Fruit fly (Drosophila melanogaster) whole organism, adult: ENCODE results near the gene CG43915.

Experiments used
- CG11617 ChIP-seq: fragments of 200-800 bp; sonication (Bioruptor generic); optimal IDR thresholded peaks from 2 replicates; lab custom pipeline; 2017; ENCODE audit warnings: mild to moderate bottlenecking, missing biosample characterization, missing genetic modification reagents, missing genetic modification characterization
- CG12768 ChIP-seq: fragments of 200-800 bp; sonication (Bioruptor generic); optimal IDR thresholded peaks from 2 replicates; lab custom pipeline; 2017; ENCODE audit warnings: missing biosample characterization, missing genetic modification characterization, mild to moderate bottlenecking, moderate library complexity, missing genetic modification reagents
- CG14711 ChIP-seq: fragments of 200-800 bp; sonication (Bioruptor generic); optimal IDR thresholded peaks from 2 replicates; lab custom pipeline; 2018; ENCODE audit warnings: missing biosample characterization, mild to moderate bottlenecking, missing genetic modification characterization, moderate library complexity
- CG1620 ChIP-seq: fragments of 200-800 bp; sonication (Bioruptor generic); optimal IDR thresholded peaks from 2 replicates; lab custom pipeline; 2016; ENCODE audit warnings: missing biosample characterization, missing genetic modification characterization
- CG33017 ChIP-seq: fragments of 200-800 bp; sonication (Bioruptor generic); optimal IDR thresholded peaks from 2 replicates; lab custom pipeline; 2018; ENCODE audit warnings: missing biosample characterization, mild to moderate bottlenecking, missing genetic modification characterization, moderate library complexity
- CG5204 ChIP-seq: fragments of 200-800 bp; sonication (Bioruptor generic); optimal IDR thresholded peaks from 2 replicates; lab custom pipeline; 2016; ENCODE audit warnings: missing biosample characterization, missing genetic modification characterization
- CG7045 ChIP-seq: fragments of 200-800 bp; sonication (Bioruptor generic); optimal IDR thresholded peaks from 2 replicates; lab custom pipeline; 2017; ENCODE audit warnings: missing biosample characterization, mild to moderate bottlenecking, missing genetic modification characterization
- CG7101 ChIP-seq: fragments of 200-800 bp; sonication (Bioruptor generic); optimal IDR thresholded peaks from 2 replicates; lab custom pipeline; 2018; ENCODE audit warnings: missing biosample characterization, mild to moderate bottlenecking, missing genetic modification characterization, moderate library complexity
- Clk ChIP-seq: fragments of 200-800 bp; sonication (Bioruptor generic); optimal IDR thresholded peaks from 2 replicates; lab custom pipeline; 2017; ENCODE audit warnings: missing biosample characterization, missing genetic modification characterization
- Crg-1 ChIP-seq: fragments of 200-800 bp; sonication (Bioruptor generic); optimal IDR thresholded peaks from 2 replicates; lab custom pipeline; 2016; ENCODE audit warnings: missing biosample characterization, missing genetic modification characterization
- Hr96 ChIP-seq: fragments of 200-800 bp; sonication (Bioruptor generic); optimal IDR thresholded peaks from 2 replicates; lab custom pipeline; 2016; ENCODE audit warnings: missing biosample characterization, missing genetic modification characterization
- Mnt ChIP-seq: fragments of 200-800 bp; sonication (Bioruptor generic); optimal IDR thresholded peaks from 2 replicates; lab custom pipeline; 2016; ENCODE audit warnings: missing biosample characterization, mild to moderate bottlenecking, missing genetic modification characterization
- bab1 ChIP-seq: fragments of 200-800 bp; sonication (Bioruptor generic); optimal IDR thresholded peaks from 3 replicates; lab custom pipeline; 2019; ENCODE audit warnings: missing biosample characterization, mild to moderate bottlenecking, missing genetic modification characterization, moderate library complexity
- cic ChIP-seq: fragments of 200-800 bp; sonication (Bioruptor generic); optimal IDR thresholded peaks from 2 replicates; lab custom pipeline; 2017; ENCODE audit warnings: missing biosample characterization, mild to moderate bottlenecking, missing genetic modification characterization, moderate library complexity
- cnc ChIP-seq, 2 experiments: fragments of >200 bp; optimal IDR thresholded peaks; 2 replicates each; lab custom pipeline; 2017
- kay ChIP-seq: fragments of 200-800 bp; sonication (Bioruptor generic); peaks from one replicate; lab custom pipeline; 2016; ENCODE audit warnings: missing biosample characterization, missing genetic modification characterization, borderline replicate concordance
- ovo ChIP-seq: fragments of 200-800 bp; sonication (Bioruptor generic); optimal IDR thresholded peaks from 2 replicates; lab custom pipeline; 2016; ENCODE audit warnings: missing biosample characterization, missing genetic modification characterization
- pad ChIP-seq: fragments of 200-800 bp; sonication (Bioruptor generic); optimal IDR thresholded peaks from 3 replicates; lab custom pipeline; 2017; ENCODE audit warnings: missing biosample characterization, missing genetic modification characterization, mild to moderate bottlenecking, moderate library complexity, missing genetic modification reagents
- tj ChIP-seq: fragments of 200-800 bp; sonication (Bioruptor generic); optimal IDR thresholded peaks from 3 replicates; lab custom pipeline; 2017; ENCODE audit warnings: missing biosample characterization, mild to moderate bottlenecking, missing genetic modification characterization, moderate library complexity
- toe ChIP-seq: fragments of 200-800 bp; sonication (Bioruptor generic); optimal IDR thresholded peaks from 2 replicates; lab custom pipeline; 2016; ENCODE audit warnings: missing biosample characterization, missing genetic modification characterization

Gene CG43915

DNA sequence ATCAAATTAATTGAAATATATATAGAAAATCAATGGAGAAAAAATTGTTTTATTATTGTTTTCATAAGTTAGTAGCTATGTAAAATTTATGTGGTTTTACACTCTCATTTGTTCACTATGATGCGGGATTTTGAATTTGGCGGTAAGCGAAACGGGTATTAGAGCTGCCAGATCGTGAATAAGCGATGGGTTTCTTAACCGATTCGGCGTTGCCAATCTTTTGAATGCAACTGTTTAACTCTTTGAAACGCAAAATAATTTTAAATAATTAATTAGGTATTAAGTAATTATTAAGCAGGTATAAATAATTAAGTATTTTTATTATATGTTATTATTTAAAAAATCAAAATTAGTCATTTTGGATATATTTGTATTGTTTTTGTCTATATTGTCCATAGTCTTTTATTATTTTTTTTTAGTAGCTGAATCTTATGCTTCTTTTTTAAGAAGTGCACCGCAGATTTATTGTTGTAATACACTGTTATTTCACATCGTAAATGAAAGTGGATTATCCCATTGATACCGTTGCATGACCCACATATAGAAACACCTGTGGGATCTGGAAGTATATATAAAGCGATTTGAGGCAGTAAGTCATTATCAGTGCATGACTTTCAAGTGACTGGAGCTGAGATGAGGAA is 25.3 kb upstream of the CG43915 start, which contains the start of gene CG10853:
TSS of gene CG10853 (plus strand) at position 591 of the 641 bp plus-strand sequence.
- TF ChIP-seq CG14711 (no peak), cnc (optimal IDR thresholded peaks at IDR 0.05; lab: Kevin White, UChicago) (no peak), toe (GFP tag; lab: Kevin White, UChicago) (no peak), CG7045 (no peak), bab1 (GFP tag; lab: Kevin White, UChicago) (no peak), ovo (no peak), kay (GFP tag; lab: Kevin White, UChicago) (no peak), CG33017 (no peak)

DNA sequence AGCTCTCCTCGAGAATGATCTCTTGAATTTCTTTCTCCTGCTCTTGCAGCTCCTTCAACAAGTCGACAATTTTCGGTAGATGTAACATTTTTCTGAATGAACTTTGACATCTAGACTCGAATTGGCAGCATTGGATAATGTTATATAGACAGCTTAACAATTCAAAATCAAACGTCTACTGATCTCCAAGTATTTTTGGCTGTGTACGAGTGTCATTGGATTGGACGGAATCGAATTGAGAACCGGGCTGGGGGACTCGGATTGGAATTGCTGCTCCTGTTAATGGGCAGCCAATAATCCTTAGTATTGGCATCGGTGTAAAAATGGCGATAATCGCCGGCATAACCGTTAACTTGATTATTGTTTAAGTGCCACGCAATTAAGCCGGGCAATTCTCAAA is 23.5 kb upstream of the CG43915 start, which contains the start of gene CG14983:
TSS of gene CG14983 (minus strand) at position 101 of the 400 bp plus-strand sequence.
- TF ChIP-seq CG12768 (GFP tag; lab: Kevin White, UChicago) (no peak), CG5204 (GFP tag; lab: Kevin White, UChicago) (no peak), Hr96 (no peak), Crg-1 (GFP tag; lab: Kevin White, UChicago) (no peak), cnc (optimal IDR thresholded peaks at IDR 0.05; lab: Kevin White, UChicago) (no peak), CG14711 (no peak), tj (GFP tag; lab: Kevin White, UChicago) (no peak), kay (GFP tag; lab: Kevin White, UChicago) (no peak), CG7101 (tag; lab: Kevin White, UChicago) (no peak), CG1620 (GFP tag; lab: Kevin White, UChicago) (no peak), bab1 (GFP tag; lab: Kevin White, UChicago) (no peak), CG7045 (no peak)

DNA sequence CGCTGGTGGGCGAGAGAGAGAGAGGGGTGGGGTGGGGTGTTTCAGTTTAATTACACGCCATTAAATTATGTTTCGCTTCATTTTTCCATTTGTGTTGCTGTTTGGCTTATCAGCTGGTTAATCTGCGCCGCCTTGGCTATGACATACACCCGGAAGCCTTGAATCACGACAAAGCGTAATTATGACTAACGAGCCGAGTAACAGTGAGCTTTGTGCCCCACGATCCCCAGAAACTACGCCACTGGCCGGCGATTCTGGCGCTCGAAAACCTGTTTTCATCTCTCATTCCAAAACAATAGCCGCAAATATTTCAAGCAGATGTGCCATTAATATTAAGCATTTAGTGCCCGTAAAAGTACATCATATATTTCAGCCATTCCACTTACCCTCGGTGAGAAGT is 20.8 kb upstream of the CG43915 start:
- TF ChIP-seq CG33017 (no peak), kay (GFP tag; lab: Kevin White, UChicago) (no peak), ovo (no peak), cnc (optimal IDR thresholded peaks at IDR 0.05; lab: Kevin White, UChicago) (no peak), CG7101 (tag; lab: Kevin White, UChicago) (no peak), CG14711 (no peak), Crg-1 (GFP tag; lab: Kevin White, UChicago) (no peak), Mnt (GFP tag; lab: Kevin White, UChicago) (no peak), CG7045 (no peak)

DNA sequence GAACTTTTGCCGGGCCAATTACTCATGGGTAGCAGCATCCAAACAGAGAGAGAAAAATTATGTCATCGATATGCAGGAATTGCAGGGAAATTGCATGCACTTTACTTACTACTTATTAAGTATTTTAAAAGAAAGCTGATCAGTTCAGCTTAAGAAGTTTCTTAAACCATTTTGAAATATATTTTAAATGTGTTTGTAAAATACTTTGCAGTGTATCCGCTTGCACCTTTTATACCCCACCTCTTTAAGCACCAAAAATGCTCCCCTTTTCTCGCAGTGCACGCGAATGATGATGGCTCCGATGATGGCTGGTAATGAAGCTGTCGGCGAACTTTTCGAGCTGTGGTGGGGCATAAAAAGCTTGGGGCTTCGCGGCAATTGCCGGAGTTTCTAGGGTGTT is 20.2 kb upstream of the CG43915 start, which contains the start of gene CG14984:
TSS of gene CG14984 (minus strand) at position 83 of the 400 bp plus-strand sequence.
- TF ChIP-seq CG12768 (GFP tag; lab: Kevin White, UChicago) (no peak), CG7045 (peak; percentile 13), CG11617 (no peak), CG7101 (tag; lab: Kevin White, UChicago) (no peak), Mnt (GFP tag; lab: Kevin White, UChicago) (no peak), CG5204 (GFP tag; lab: Kevin White, UChicago) (no peak)

DNA sequence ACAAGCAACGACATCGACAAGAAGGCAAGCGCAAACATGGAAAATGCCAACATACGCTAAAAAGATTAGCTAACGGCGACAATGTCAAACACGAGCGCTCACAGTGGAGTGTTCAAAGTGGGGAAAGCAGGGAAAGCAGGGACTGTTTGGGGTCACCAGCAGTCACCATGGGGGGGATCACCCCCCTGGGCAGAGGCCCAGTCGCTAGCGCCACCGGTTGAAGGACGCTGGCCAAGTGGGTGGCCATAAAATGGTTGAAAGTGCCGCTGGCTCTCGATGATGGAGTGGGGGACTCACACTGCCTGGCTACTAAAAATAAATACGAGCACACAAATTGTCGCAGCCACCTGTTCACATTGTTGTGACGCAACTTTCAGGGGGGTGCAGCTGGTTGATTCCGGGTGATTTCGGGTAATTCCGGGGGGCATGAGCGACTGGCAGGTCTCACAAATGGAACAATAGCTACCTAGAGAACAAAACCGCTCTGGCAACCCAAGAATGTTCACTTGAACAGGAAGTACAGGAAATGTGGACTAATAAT is 11.8 kb upstream of the CG43915 start:
- TF ChIP-seq CG7045: no peak
- no peak for TF ChIP-seq bab1 (GFP tag; lab: Kevin White, UChicago)
- TF ChIP-seq toe (GFP tag; lab: Kevin White, UChicago): no peak
- TF ChIP-seq Mnt (GFP tag; lab: Kevin White, UChicago): no peak
- TF ChIP-seq CG11617: no peak
- TF ChIP-seq cnc (optimal IDR thresholded peaks at IDR 0.05; lab: Kevin White, UChicago): no peak
- no peak for TF ChIP-seq CG7101 (tag; lab: Kevin White, UChicago)
- TF ChIP-seq CG5204 (GFP tag; lab: Kevin White, UChicago): no peak
- TF ChIP-seq tj (GFP tag; lab: Kevin White, UChicago): no peak
- no peak for TF ChIP-seq CG33017
- no peak for TF ChIP-seq Clk (GFP tag; lab: Kevin White, UChicago)
- TF ChIP-seq kay (GFP tag; lab: Kevin White, UChicago): no peak
- TF ChIP-seq CG14711: no peak
- TF ChIP-seq cic (GFP tag; lab: Kevin White, UChicago): no peak
- TF ChIP-seq CG1620 (GFP tag; lab: Kevin White, UChicago): no peak
- TF ChIP-seq CG12768 (GFP tag; lab: Kevin White, UChicago): no peak
- no peak for TF ChIP-seq pad (GFP tag; lab: Kevin White, UChicago)
- TF ChIP-seq Hr96: no peak
- no peak for TF ChIP-seq ovo

DNA sequence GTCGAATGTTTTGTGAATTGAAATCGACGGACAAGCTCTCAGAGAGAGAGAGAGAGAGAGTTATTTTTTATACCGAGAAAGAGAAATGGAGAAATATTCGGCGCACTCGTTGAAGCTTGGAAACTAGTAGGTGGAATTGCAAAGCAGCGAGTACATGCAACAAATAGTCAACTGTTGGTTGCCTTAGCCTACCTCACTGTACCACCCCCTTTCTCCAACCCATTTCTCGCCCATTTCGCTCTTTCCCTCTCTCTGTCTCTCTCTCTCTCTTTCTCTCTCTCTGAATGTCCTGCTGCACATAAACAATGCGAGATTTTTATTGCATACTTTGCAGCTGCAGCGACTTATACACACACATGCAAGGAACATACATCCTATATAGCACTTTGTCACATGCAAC is 8.7 kb upstream of the CG43915 start:
- TF ChIP-seq Clk (GFP tag; lab: Kevin White, UChicago) (no peak), tj (GFP tag; lab: Kevin White, UChicago) (no peak), CG11617 (no peak), toe (GFP tag; lab: Kevin White, UChicago) (no peak), cic (GFP tag; lab: Kevin White, UChicago) (no peak), Mnt (GFP tag; lab: Kevin White, UChicago) (no peak), ovo (no peak), CG14711 (no peak), kay (GFP tag; lab: Kevin White, UChicago) (no peak), pad (GFP tag; lab: Kevin White, UChicago) (no peak), cnc (optimal IDR thresholded peaks at IDR 0.05; lab: Kevin White, UChicago) (no peak), CG12768 (GFP tag; lab: Kevin White, UChicago) (no peak), Crg-1 (GFP tag; lab: Kevin White, UChicago) (no peak), CG1620 (GFP tag; lab: Kevin White, UChicago) (no peak), CG7101 (tag; lab: Kevin White, UChicago) (no peak), bab1 (GFP tag; lab: Kevin White, UChicago) (no peak), CG7045 (no peak), CG5204 (GFP tag; lab: Kevin White, UChicago) (no peak), Hr96 (no peak), CG33017 (no peak)
